Worm (Caenorhabditis elegans) whole organism, L2 larva: ENCODE data around the gene cut-3.

Source experiments
- C34F6.9 ChIP-seq: fragments of 150-350 bp; optimal IDR thresholded peaks from 2 replicates; lab custom pipeline; 2014; ENCODE audit warnings: missing biosample characterization, missing genetic modification characterization
- F13H6.1 ChIP-seq: sonication (generic microtip); optimal IDR thresholded peaks from 2 replicates; lab custom pipeline; 2016; ENCODE audit warnings: missing genetic modification characterization, missing compliant biosample characterization
- R02D3.7 ChIP-seq: fragments of 150-350 bp; optimal IDR thresholded peaks from 2 replicates; lab custom pipeline; 2014; ENCODE audit warnings: missing biosample characterization, missing genetic modification characterization
- Y55F3AM.14 ChIP-seq: fragments of 200-800 bp; sonication (Bioruptor generic); optimal IDR thresholded peaks from 2 replicates; lab custom pipeline; 2018; ENCODE audit warnings: mild to moderate bottlenecking, missing genetic modification characterization, missing compliant biosample characterization
- alr-1 ChIP-seq: fragments of 150-350 bp; optimal IDR thresholded peaks from 2 replicates; lab custom pipeline; 2014; ENCODE audit warnings: missing biosample characterization, missing genetic modification characterization
- aly-2 ChIP-seq: fragments of 150-350 bp; optimal IDR thresholded peaks from 2 replicates; lab custom pipeline; 2014; ENCODE audit warnings: missing biosample characterization, missing genetic modification characterization
- ama-1 ChIP-seq: fragments of 150-350 bp; optimal IDR thresholded peaks from 2 replicates; lab custom pipeline; 2018; ENCODE audit warnings: inconsistent platforms
- blmp-1 ChIP-seq: sonication (generic microtip); optimal IDR thresholded peaks from 2 replicates; lab custom pipeline; 2017; ENCODE audit warnings: missing genetic modification characterization, mild to moderate bottlenecking, missing compliant biosample characterization, antibody characterized with exemption, moderate library complexity; ENCODE audit not compliant: insufficient read depth
- ceh-16 ChIP-seq: fragments of 150-350 bp; optimal IDR thresholded peaks from 2 replicates; lab custom pipeline; 2014; ENCODE audit warnings: missing biosample characterization, missing genetic modification characterization
- crh-2 ChIP-seq: sonication (generic microtip); optimal IDR thresholded peaks from 2 replicates; lab custom pipeline; 2017; ENCODE audit warnings: missing biosample characterization, missing genetic modification characterization
- dmd-4 ChIP-seq: sonication (generic microtip); optimal IDR thresholded peaks from 2 replicates; lab custom pipeline; 2017; ENCODE audit warnings: missing biosample characterization, missing genetic modification characterization
- egl-27 ChIP-seq: sonication (generic microtip); optimal IDR thresholded peaks from 3 replicates; lab custom pipeline; 2017; ENCODE audit warnings: missing biosample characterization, missing genetic modification reagents, missing genetic modification characterization
- elt-3 ChIP-seq: sonication (generic microtip); optimal IDR thresholded peaks from 2 replicates; lab custom pipeline; 2017; ENCODE audit warnings: missing biosample characterization, missing genetic modification characterization
- fos-1 ChIP-seq: fragments of 150-350 bp; optimal IDR thresholded peaks from 2 replicates; lab custom pipeline; 2014; ENCODE audit warnings: missing biosample characterization, missing genetic modification characterization
- gmeb-1 ChIP-seq: fragments of 150-350 bp; optimal IDR thresholded peaks from 2 replicates; lab custom pipeline; 2014; ENCODE audit warnings: missing biosample characterization, missing genetic modification characterization
- lin-11 ChIP-seq: fragments of 150-350 bp; sonication (generic microtip); optimal IDR thresholded peaks from 2 replicates; lab custom pipeline; 2014; ENCODE audit warnings: missing biosample characterization, missing genetic modification characterization, inconsistent platforms, mixed read lengths
- lin-13 ChIP-seq: fragments of 150-350 bp; optimal IDR thresholded peaks from 2 replicates; lab custom pipeline; 2014; ENCODE audit warnings: missing biosample characterization, missing genetic modification reagents, missing genetic modification characterization
- lin-39 ChIP-seq: fragments of 150-350 bp; optimal IDR thresholded peaks from 2 replicates; lab custom pipeline; 2014; ENCODE audit warnings: missing biosample characterization, missing genetic modification reagents, missing genetic modification characterization
- lsy-2 ChIP-seq, 2 experiments: fragments of 150-350 bp in 1 of 2; sonication (generic microtip) in 1 of 2; optimal IDR thresholded peaks; 2 replicates each; lab custom pipeline; 2014 to 2017; ENCODE audit warnings: missing biosample characterization in 2 of 2, missing genetic modification characterization in 2 of 2
- mab-5 ChIP-seq: fragments of 150-350 bp; optimal IDR thresholded peaks from 2 replicates; lab custom pipeline; 2014; ENCODE audit warnings: missing biosample characterization, missing genetic modification characterization
- mdl-1 ChIP-seq, 2 experiments: fragments of 150-350 bp in 1 of 2; sonication (generic microtip) in 1 of 2; optimal IDR thresholded peaks; 2 replicates each; lab custom pipeline; 2017; ENCODE audit warnings: missing biosample characterization in 2 of 2, missing genetic modification characterization in 2 of 2
- nhr-11 ChIP-seq: fragments of 150-350 bp; optimal IDR thresholded peaks from 2 replicates; lab custom pipeline; 2014; ENCODE audit warnings: missing biosample characterization, missing genetic modification characterization
- nhr-12 ChIP-seq: fragments of 150-350 bp; optimal IDR thresholded peaks from 2 replicates; lab custom pipeline; 2014; ENCODE audit warnings: missing biosample characterization, missing genetic modification characterization
- nhr-129 ChIP-seq: fragments of 150-350 bp; optimal IDR thresholded peaks from 2 replicates; lab custom pipeline; 2014; ENCODE audit warnings: missing biosample characterization, missing genetic modification characterization
- nhr-21 ChIP-seq: fragments of 150-350 bp; optimal IDR thresholded peaks from 2 replicates; lab custom pipeline; 2014; ENCODE audit warnings: missing biosample characterization, missing genetic modification characterization
- nhr-23 ChIP-seq: fragments of 150-350 bp; optimal IDR thresholded peaks from 2 replicates; lab custom pipeline; 2014; ENCODE audit warnings: missing biosample characterization, missing genetic modification reagents, missing genetic modification characterization
- nhr-237 ChIP-seq: fragments of 150-350 bp; optimal IDR thresholded peaks from 2 replicates; lab custom pipeline; 2014; ENCODE audit warnings: missing biosample characterization, missing genetic modification characterization
- nhr-6 ChIP-seq: fragments of 150-350 bp; optimal IDR thresholded peaks from 2 replicates; lab custom pipeline; 2014; ENCODE audit warnings: missing biosample characterization, missing genetic modification characterization
- nhr-77 ChIP-seq: fragments of 150-350 bp; optimal IDR thresholded peaks from 2 replicates; lab custom pipeline; 2014; ENCODE audit warnings: missing biosample characterization, missing genetic modification characterization
- peb-1 ChIP-seq: fragments of 150-350 bp; optimal IDR thresholded peaks from 2 replicates; lab custom pipeline; 2014; ENCODE audit warnings: missing biosample characterization, missing genetic modification characterization
- skn-1 ChIP-seq: sonication (generic microtip); optimal IDR thresholded peaks from 2 replicates; lab custom pipeline; 2017; ENCODE audit warnings: missing biosample characterization, missing genetic modification characterization
- sma-3 ChIP-seq: sonication (generic microtip); optimal IDR thresholded peaks from 2 replicates; lab custom pipeline; 2016; ENCODE audit warnings: missing genetic modification reagents, missing genetic modification characterization, missing compliant biosample characterization
- sma-9 ChIP-seq, 2 experiments: fragments of 150-350 bp in 1 of 2; sonication (generic microtip) in 1 of 2; optimal IDR thresholded peaks; 2 replicates each; lab custom pipeline; 2014 to 2016; ENCODE audit warnings: missing genetic modification characterization in 2 of 2, mild to moderate bottlenecking in 1 of 2, missing biosample characterization in 1 of 2, missing compliant biosample characterization in 1 of 2, missing genetic modification reagents in 1 of 2, moderate library complexity in 1 of 2
- snpc-4 ChIP-seq: fragments of 150-350 bp; optimal IDR thresholded peaks from 2 replicates; lab custom pipeline; 2014; ENCODE audit warnings: missing biosample characterization, missing genetic modification characterization
- unc-39 ChIP-seq: fragments of 150-350 bp; optimal IDR thresholded peaks from 2 replicates; lab custom pipeline; 2014; ENCODE audit warnings: missing biosample characterization, missing genetic modification characterization
- unc-62 ChIP-seq: fragments of 150-350 bp; optimal IDR thresholded peaks from 2 replicates; lab custom pipeline; 2014; ENCODE audit warnings: missing biosample characterization, missing genetic modification reagents, missing genetic modification characterization
- ztf-11 ChIP-seq: sonication (generic microtip); optimal IDR thresholded peaks from 2 replicates; lab custom pipeline; 2017; ENCODE audit warnings: missing biosample characterization, missing genetic modification characterization

The cut-3 gene

ce11 chrII:8479337-8479736, 32.7 kb upstream of the cut-3 start:
- TF ChIP-seq nhr-6 (tag; lab: Kevin White, UChicago), result no peak
- TF ChIP-seq C34F6.9 (tag; lab: Kevin White, UChicago), result no peak
- peak; percentile 70 for TF ChIP-seq ama-1 (lab: Kevin White, UChicago)
- TF ChIP-seq sma-3 (GFP tag; lab: Kevin White, UChicago), result no peak

DNA sequence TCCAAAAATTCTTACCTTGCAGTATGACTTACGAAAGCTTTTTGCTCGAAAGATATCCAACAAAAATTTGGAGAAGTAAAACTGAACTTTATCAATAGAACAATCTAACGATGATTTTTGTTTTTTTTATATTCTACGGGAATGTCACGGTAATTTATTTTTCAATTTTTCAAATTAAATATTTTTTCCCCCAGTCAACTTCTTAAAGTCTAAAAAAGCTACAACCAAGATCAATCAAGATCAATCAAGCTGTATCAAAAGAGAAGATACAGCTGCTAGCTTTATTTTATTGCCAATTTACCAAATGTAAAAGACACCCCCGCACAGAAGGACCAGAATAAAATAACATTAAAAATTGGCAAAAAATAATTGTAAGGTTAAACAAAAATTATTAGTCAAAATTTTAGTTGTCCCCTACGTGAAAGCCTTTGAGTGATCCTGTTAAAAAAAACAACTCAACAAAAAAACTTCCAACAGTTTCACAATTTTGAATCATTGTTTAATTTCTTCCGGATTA, 28.7 kb upstream of the cut-3 start, which contains the start of the genes M05D6.1 and M05D6.3:
Gene M05D6.1 (minus strand): TSS at position 101 of the 517 bp plus-strand sequence.
Gene M05D6.3 (plus strand): TSS at position 467 of the 517 bp plus-strand sequence.
- TF ChIP-seq lsy-2 (tag; optimal IDR thresholded peaks at IDR 0.05; lab: Kevin White, UChicago) (no peak), alr-1 (tag; lab: Kevin White, UChicago) (no peak), crh-2 (tag; lab: Kevin White, UChicago) (no peak), aly-2 (no peak), blmp-1 (tag; lab: Kevin White, UChicago) (no peak), ztf-11 (tag; lab: Kevin White, UChicago) (no peak)

DNA sequence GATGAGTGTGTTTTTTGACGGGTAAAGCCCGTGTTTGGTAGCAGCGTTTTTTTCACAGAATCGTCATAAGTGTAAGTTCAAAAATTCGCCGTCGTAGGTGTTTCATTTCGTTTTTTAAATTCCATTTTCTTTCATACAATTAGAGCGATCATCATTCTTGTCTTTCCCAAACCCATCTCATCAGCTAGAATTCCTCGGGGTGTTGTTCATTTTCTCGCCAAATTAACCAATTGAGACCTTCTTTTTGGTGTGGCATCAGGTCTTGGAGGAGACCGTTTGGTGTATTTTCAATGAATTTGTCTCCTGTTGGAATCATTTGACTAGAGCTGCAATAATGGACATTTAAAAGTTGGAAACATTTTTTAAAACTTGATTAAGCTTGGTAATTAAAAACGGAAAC, 26.3 kb upstream of the cut-3 start:
- TF ChIP-seq skn-1 (tag; lab: Kevin White, UChicago) (no peak), fos-1 (tag; lab: Kevin White, UChicago) (no peak), lin-39 (tag; lab: Kevin White, UChicago) (no peak), sma-9 (GFP tag; optimal IDR thresholded peaks at IDR 0.05; lab: Kevin White, UChicago) (no peak), sma-9 (tag; optimal IDR thresholded peaks at IDR 0.05; lab: Kevin White, UChicago) (no peak), Y55F3AM.14 (GFP tag; lab: Kevin White, UChicago) (no peak), elt-3 (tag; lab: Kevin White, UChicago) (no peak), lin-13 (GFP tag; lab: Kevin White, UChicago) (no peak), snpc-4 (tag; lab: Kevin White, UChicago) (no peak), nhr-237 (tag; lab: Kevin White, UChicago) (no peak), R02D3.7 (tag; lab: Kevin White, UChicago) (no peak), nhr-129 (tag; lab: Kevin White, UChicago) (no peak), nhr-11 (tag; lab: Kevin White, UChicago) (no peak), sma-3 (GFP tag; lab: Kevin White, UChicago) (no peak), nhr-12 (tag; lab: Kevin White, UChicago) (no peak), egl-27 (no peak), mdl-1 (tag; optimal IDR thresholded peaks at IDR 0.05; lab: Kevin White, UChicago) (no peak), lin-11 (no peak), ceh-16 (tag; lab: Kevin White, UChicago) (no peak), gmeb-1 (tag; lab: Kevin White, UChicago) (no peak)

ce11 chrII:8471139-8471538, 24.5 kb upstream of the cut-3 start, which contains the start of gene M05D6.8:
Gene M05D6.8 (minus strand): TSS chrII:8471239.
- TF ChIP-seq F13H6.1 (tag; lab: Kevin White, UChicago) (no peak), nhr-21 (tag; lab: Kevin White, UChicago) (no peak), aly-2 (no peak), peb-1 (tag; lab: Kevin White, UChicago) (no peak), ztf-11 (tag; lab: Kevin White, UChicago) (no peak), elt-3 (tag; lab: Kevin White, UChicago) (no peak), lsy-2 (tag; optimal IDR thresholded peaks at IDR 0.05; lab: Kevin White, UChicago) (no peak), fos-1 (tag; lab: Kevin White, UChicago) (no peak), nhr-237 (tag; lab: Kevin White, UChicago) (no peak)

ce11 chrII:8467809-8468208, 21.2 kb upstream of the cut-3 start, which contains the start of gene M05D6.2:
Gene M05D6.2 (plus strand): TSS chrII:8468109.
- TF ChIP-seq dmd-4 (tag; lab: Kevin White, UChicago), result no peak
- TF ChIP-seq nhr-11 (tag; lab: Kevin White, UChicago), result no peak
- TF ChIP-seq ceh-16 (tag; lab: Kevin White, UChicago), result no peak
- no peak for TF ChIP-seq mab-5 (tag; lab: Kevin White, UChicago)
- TF ChIP-seq nhr-23, result no peak
- TF ChIP-seq nhr-77, result no peak
- no peak for TF ChIP-seq unc-39 (tag; lab: Kevin White, UChicago)
- TF ChIP-seq gmeb-1 (tag; lab: Kevin White, UChicago), result no peak
- TF ChIP-seq Y55F3AM.14 (GFP tag; lab: Kevin White, UChicago), result no peak
- no peak for TF ChIP-seq unc-62 (GFP tag; lab: Kevin White, UChicago)
- TF ChIP-seq, all 48 proteins: peak for 0
